Fruit fly (Drosophila melanogaster): ENCODE results near the gene CG32017.
A peak's percentile ranks its signal among the peaks of the same experiment; 100 is the strongest.

CG32017 gene

DNA sequence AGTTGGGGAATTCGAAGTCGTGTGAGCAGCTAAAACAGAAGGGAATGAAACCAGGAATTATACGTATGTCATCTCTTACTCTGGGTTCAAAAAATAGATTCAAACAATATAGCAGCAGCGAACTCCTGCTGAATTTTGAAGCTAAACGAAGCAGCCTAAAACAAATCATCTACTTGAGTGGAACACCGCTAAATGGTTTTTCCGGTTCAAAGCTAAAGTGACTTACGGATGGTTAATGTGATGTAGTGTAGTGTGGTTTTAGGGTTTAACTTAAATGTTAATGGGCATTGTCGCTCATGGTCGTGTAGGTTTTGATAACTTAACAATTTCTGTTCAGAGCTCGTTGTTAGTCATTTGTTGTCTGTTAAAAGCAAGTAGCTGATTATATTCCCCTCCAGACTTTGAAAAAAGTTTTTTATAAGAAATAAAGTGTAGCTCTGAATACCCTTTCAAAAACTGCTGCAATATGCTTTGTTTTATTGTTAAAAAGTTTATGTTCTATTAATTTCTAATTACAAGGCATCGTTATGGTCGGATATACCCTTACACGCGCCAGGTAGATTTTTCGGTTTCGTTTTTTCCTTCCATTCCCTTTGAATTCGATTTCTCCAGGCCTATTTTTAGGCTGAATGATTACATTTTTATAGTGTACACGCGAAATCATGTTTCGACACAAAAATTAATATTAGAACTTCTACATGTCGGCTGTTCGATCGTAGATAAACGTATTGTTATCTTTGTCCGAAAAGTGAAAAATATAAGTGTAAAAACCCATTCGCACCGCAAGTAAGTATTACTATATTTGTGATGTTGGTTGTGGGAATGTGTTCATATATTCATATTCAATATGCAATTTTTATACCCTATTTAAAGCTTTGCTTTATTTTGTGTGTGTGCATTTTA is 48.8 kb downstream of the CG32017 start (continued):
- TF ChIP-seq ftz-f1 (GFP tag; optimal IDR thresholded peaks at IDR 0.05) (peak; percentile 35), fd64A (GFP tag; optimal IDR thresholded peaks at IDR 0.05) (no peak), CG17361 (GFP tag; IDR thresholded peaks at IDR 0.05) (peak; percentile 96; the same call in 2 of the 3 replicates), corto (GFP tag; optimal IDR thresholded peaks at IDR 0.05) (peak; percentile 66), dati (GFP tag; IDR thresholded peaks at IDR 0.05) (no peak; the same call in 1 of the 2 replicates), B-H1 (GFP tag; IDR thresholded peaks at IDR 0.05) (peak; percentile 92; the same call in 2 of the 3 replicates), CG13624 (GFP tag; optimal IDR thresholded peaks at IDR 0.05) (peak; percentile 91), ac (GFP tag; optimal IDR thresholded peaks at IDR 0.05) (peak; percentile 52), CG6175 (GFP tag; IDR thresholded peaks at IDR 0.05) (no peak; the same call in 2 of the 3 replicates), CG8359 (GFP tag; optimal IDR thresholded peaks at IDR 0.05; ENCODE audit: borderline replicate concordance) (peak; percentile 73), CG17829 (tag; optimal IDR thresholded peaks at IDR 0.05) (peak; percentile 97), oc (tag; optimal IDR thresholded peaks at IDR 0.05) (no peak), sna (GFP tag; IDR thresholded peaks at IDR 0.05; ENCODE audit: partially characterized antibody) (no peak), kah (GFP tag; optimal IDR thresholded peaks at IDR 0.05) (peak; percentile 47), Med (GFP tag) (peak; percentile 99), Spps (tag; optimal IDR thresholded peaks at IDR 0.05) (peak; percentile 87), sd (tag; optimal IDR thresholded peaks at IDR 0.05) (no peak), H15 (GFP tag; IDR thresholded peaks at IDR 0.05) (no peak), CG2120 (GFP tag; optimal IDR thresholded peaks at IDR 0.05) (peak; percentile 96), CG7745 (tag; optimal IDR thresholded peaks at IDR 0.05) (peak; percentile 35), CG17912 (GFP tag; optimal IDR thresholded peaks at IDR 0.05) (peak; percentile 94), dmrt99B (tag; optimal IDR thresholded peaks at IDR 0.05) (no peak), ewg (GFP tag; optimal IDR thresholded peaks at IDR 0.05) (peak; percentile 89), hbn (GFP tag; IDR thresholded peaks at IDR 0.05; ENCODE audit: partially characterized antibody) (no peak), CG1602 (GFP tag; optimal IDR thresholded peaks at IDR 0.05) (peak; percentile 95), pzg (GFP tag; optimal IDR thresholded peaks at IDR 0.05) (no peak), CG33557 (GFP tag; optimal IDR thresholded peaks at IDR 0.05) (peak; percentile 71), CG17568 (GFP tag; optimal IDR thresholded peaks at IDR 0.05) (peak; percentile 94), jing (GFP tag; optimal IDR thresholded peaks at IDR 0.05) (peak; percentile 82), Deaf1 (tag; optimal IDR thresholded peaks at IDR 0.05) (no peak), hb (GFP tag; IDR thresholded peaks at IDR 0.05; ENCODE audit: partially characterized antibody) (no peak), CG34376 (GFP tag; optimal IDR thresholded peaks at IDR 0.05) (peak; percentile 80), unpg (GFP tag; optimal IDR thresholded peaks at IDR 0.05) (peak; percentile 96), CTCF (GFP tag; optimal IDR thresholded peaks at IDR 0.05) (peak; percentile 78), CG8388 (GFP tag; optimal IDR thresholded peaks at IDR 0.05) (peak; percentile 95), Bteb2 (GFP tag; optimal IDR thresholded peaks at IDR 0.05) (peak; percentile 93), CG10274 (GFP tag; optimal IDR thresholded peaks at IDR 0.05) (peak; percentile 75), CG8089 (GFP tag; optimal IDR thresholded peaks at IDR 0.05) (peak; percentile 89), CG15073 (GFP tag; optimal IDR thresholded peaks at IDR 0.05) (peak; percentile 65), Mrtf (GFP tag; IDR thresholded peaks at IDR 0.05) (no peak), br (optimal IDR thresholded peaks at IDR 0.05) (no peak), Sin3A (optimal IDR thresholded peaks at IDR 0.05) (no peak), D (optimal IDR thresholded peaks at IDR 0.05) (no peak), D (GFP tag; optimal IDR thresholded peaks at IDR 0.05) (peak; percentile 83), eyg (GFP tag; optimal IDR thresholded peaks at IDR 0.05) (peak; percentile 81), CG10147 (GFP tag; optimal IDR thresholded peaks at IDR 0.05) (peak; percentile 88), D19B (GFP tag; optimal IDR thresholded peaks at IDR 0.05) (peak; percentile 90), pros (GFP tag; optimal IDR thresholded peaks at IDR 0.05) (no peak), chm (GFP tag; IDR thresholded peaks at IDR 0.05) (no peak)
